Worm (Caenorhabditis elegans): Measurements from ENCODE around the gene Y46H3C.5.
"Not testable (repeated sequence)": the region's sequence is repeated elsewhere in the genome, so short reads cannot be mapped to it uniquely, and the experiment has no call there.

The Y46H3C.5 gene

ce11 chrV:1692494-1692893 is at the start of gene Y46H3C.5:
Y46H3C.5 (minus strand) TSS chrV:1692495.
- not testable (repeated sequence) for TF ChIP-seq W03F9.2, him-1, dao-5 (tag; optimal IDR thresholded peaks at IDR 0.05)

ce11 chrV:1741074-1741473 is 48.8 kb upstream of the Y46H3C.5 start, which contains the start of gene srab-25:
srab-25 (minus strand) TSS chrV:1741174.
- TF ChIP-seq W03F9.2 (tag; optimal IDR thresholded peaks at IDR 0.05) (no peak), dao-5 (tag; optimal IDR thresholded peaks at IDR 0.05) (no peak), him-1 (tag; optimal IDR thresholded peaks at IDR 0.05) (no peak)

- TF ChIP-seq W03F9.2 (tag; optimal IDR thresholded peaks at IDR 0.05) (no peak), him-1 (tag; optimal IDR thresholded peaks at IDR 0.05) (no peak), dao-5 (tag; optimal IDR thresholded peaks at IDR 0.05) (no peak)
These were observed 42.3 kb upstream of the Y46H3C.5 start, which contains the start of gene str-160 for ce11 chrV:1734569-1734968. str-160 (plus strand) TSS chrV:1734869.

ce11 chrV:1731918-1732317 is 39.6 kb upstream of the Y46H3C.5 start, which contains the start of gene gst-21:
gst-21 (minus strand) TSS chrV:1732018.
- no peak for TF ChIP-seq dao-5 (tag; optimal IDR thresholded peaks at IDR 0.05)
- TF ChIP-seq W03F9.2 (tag; optimal IDR thresholded peaks at IDR 0.05), result no peak
- TF ChIP-seq him-1 (tag; optimal IDR thresholded peaks at IDR 0.05), result no peak

- TF ChIP-seq W03F9.2 (tag; optimal IDR thresholded peaks at IDR 0.05) (no peak), dao-5 (tag; optimal IDR thresholded peaks at IDR 0.05) (no peak), him-1 (tag; optimal IDR thresholded peaks at IDR 0.05) (no peak)
These were observed 33.1 kb upstream of the Y46H3C.5 start, which contains the start of gene sri-27 for ce11 chrV:1725353-1725752. sri-27 (plus strand) TSS chrV:1725653.

- TF ChIP-seq him-1 (tag; optimal IDR thresholded peaks at IDR 0.05), result no peak
These were observed 29.7 kb upstream of the Y46H3C.5 start, which contains the start of gene srw-101 for ce11 chrV:1721966-1722365. srw-101 (plus strand) TSS chrV:1722266.

- no peak for TF ChIP-seq dao-5 (tag; optimal IDR thresholded peaks at IDR 0.05)
- no peak for TF ChIP-seq him-1 (tag; optimal IDR thresholded peaks at IDR 0.05)
- TF ChIP-seq W03F9.2 (tag; optimal IDR thresholded peaks at IDR 0.05), result no peak
These were observed 27.6 kb upstream of the Y46H3C.5 start, which contains the start of gene srw-102 for ce11 chrV:1719927-1720326. srw-102 (plus strand) TSS chrV:1720227.

- no peak for TF ChIP-seq dao-5 (tag; optimal IDR thresholded peaks at IDR 0.05)
These were observed 25.9 kb upstream of the Y46H3C.5 start for ce11 chrV:1718232-1718631.

ce11 chrV:1716892-1717291 is 24.6 kb upstream of the Y46H3C.5 start, which contains the start of gene srw-103:
srw-103 (plus strand) TSS chrV:1717192.
- TF ChIP-seq him-1 (tag; optimal IDR thresholded peaks at IDR 0.05) (no peak), dao-5 (tag; optimal IDR thresholded peaks at IDR 0.05) (no peak), W03F9.2 (tag; optimal IDR thresholded peaks at IDR 0.05) (no peak)

ce11 chrV:1710909-1711308 is 18.6 kb upstream of the Y46H3C.5 start, which contains the start of gene srw-100:
srw-100 (plus strand) TSS chrV:1711209.
- TF ChIP-seq dao-5 (tag; optimal IDR thresholded peaks at IDR 0.05) (no peak), him-1 (tag; optimal IDR thresholded peaks at IDR 0.05) (no peak), W03F9.2 (tag; optimal IDR thresholded peaks at IDR 0.05) (no peak)

- TF ChIP-seq W03F9.2 (tag; optimal IDR thresholded peaks at IDR 0.05) (no peak), him-1 (tag; optimal IDR thresholded peaks at IDR 0.05) (no peak), dao-5 (tag; optimal IDR thresholded peaks at IDR 0.05) (no peak)
These were observed 16.1 kb upstream of the Y46H3C.5 start, which contains the start of gene srw-99 for ce11 chrV:1708441-1708840. srw-99 (plus strand) TSS chrV:1708741.

- no peak for TF ChIP-seq W03F9.2 (tag; optimal IDR thresholded peaks at IDR 0.05)
- no peak for TF ChIP-seq dao-5 (tag; optimal IDR thresholded peaks at IDR 0.05)
- TF ChIP-seq him-1 (tag; optimal IDR thresholded peaks at IDR 0.05), result no peak
These were observed 9.3 kb upstream of the Y46H3C.5 start, which contains the start of gene srw-90 for ce11 chrV:1701584-1702101. srw-90 (plus strand) TSS chrV:1702051.

- TF ChIP-seq dao-5 (tag; optimal IDR thresholded peaks at IDR 0.05) (no peak), W03F9.2 (tag; optimal IDR thresholded peaks at IDR 0.05) (no peak), him-1 (tag; optimal IDR thresholded peaks at IDR 0.05) (no peak)
These were observed 7.0 kb upstream of the Y46H3C.5 start for ce11 chrV:1699228-1699795.

ce11 chrV:1698400-1698799 is 6.1 kb upstream of the Y46H3C.5 start:
- TF ChIP-seq W03F9.2 (tag; optimal IDR thresholded peaks at IDR 0.05), result no peak
- no peak for TF ChIP-seq him-1 (tag; optimal IDR thresholded peaks at IDR 0.05)

ce11 chrV:1693876-1694275 is 1.6 kb upstream of the Y46H3C.5 start, which contains the start of gene Y46H3C.7:
Y46H3C.7 (minus strand) TSS chrV:1694022.
- not testable (repeated sequence) for TF ChIP-seq him-1, dao-5, W03F9.2 (tag; optimal IDR thresholded peaks at IDR 0.05)
